Worm (Caenorhabditis elegans) whole organism, late embryonic: ENCODE data around the gene spe-41.

Experiments used
- C08G9.2 ChIP-seq: sonication (generic microtip); optimal IDR thresholded peaks from 2 replicates; lab custom pipeline; 2016; ENCODE audit warnings: mild to moderate bottlenecking, missing genetic modification characterization, moderate library complexity, missing compliant biosample characterization
- K09A11.1 ChIP-seq: sonication (generic microtip); optimal IDR thresholded peaks from 2 replicates; lab custom pipeline; 2017; ENCODE audit warnings: antibody characterized with exemption, mild to moderate bottlenecking, missing genetic modification characterization, missing compliant biosample characterization; ENCODE audit not compliant: insufficient read depth
- ama-1 ChIP-seq: fragments of 150-350 bp; optimal IDR thresholded peaks from 2 replicates; lab custom pipeline; 2014
- ceh-14 ChIP-seq: sonication (generic microtip); optimal IDR thresholded peaks from 2 replicates; lab custom pipeline; 2016; ENCODE audit warnings: missing genotype, missing genetic modification characterization, missing compliant biosample characterization
- ceh-2 ChIP-seq: sonication (generic microtip); optimal IDR thresholded peaks from 2 replicates; lab custom pipeline; 2016; ENCODE audit warnings: missing genotype, missing genetic modification characterization, missing compliant biosample characterization
- ceh-45 ChIP-seq: fragments of 200-800 bp; sonication (Bioruptor generic); IDR thresholded peaks from 2 replicates; pipeline ENCODE4 v1.3.6; 2022; ENCODE audit warnings: missing genetic modification reagents, missing genetic modification characterization, missing compliant biosample characterization
- ceh-9 ChIP-seq: sonication (generic microtip); optimal IDR thresholded peaks from 2 replicates; lab custom pipeline; 2016; ENCODE audit warnings: mild to moderate bottlenecking, missing genetic modification characterization, inconsistent platforms, missing compliant biosample characterization
- dmd-4 ChIP-seq: sonication (generic microtip); optimal IDR thresholded peaks from 2 replicates; lab custom pipeline; 2016; ENCODE audit warnings: borderline replicate concordance, missing genetic modification characterization, missing compliant biosample characterization
- ets-4 ChIP-seq: sonication (generic microtip); optimal IDR thresholded peaks from 2 replicates; lab custom pipeline; 2016; ENCODE audit warnings: missing genetic modification characterization, missing compliant biosample characterization
- hlh-30 ChIP-seq: sonication (generic microtip); optimal IDR thresholded peaks from 2 replicates; lab custom pipeline; 2017; ENCODE audit warnings: antibody characterized with exemption, missing genetic modification characterization, missing compliant biosample characterization; ENCODE audit not compliant: insufficient read depth
- nhr-232 ChIP-seq: sonication (generic microtip); optimal IDR thresholded peaks from 2 replicates; lab custom pipeline; 2016; ENCODE audit warnings: missing genetic modification characterization, missing compliant biosample characterization
- pha-2 ChIP-seq: sonication (generic microtip); optimal IDR thresholded peaks from 2 replicates; lab custom pipeline; 2017; ENCODE audit warnings: mild to moderate bottlenecking, missing genetic modification characterization, missing compliant biosample characterization
- pha-4 ChIP-seq: fragments of 150-350 bp; optimal IDR thresholded peaks from 2 replicates; lab custom pipeline; 2018; ENCODE audit warnings: missing biosample characterization, missing genetic modification reagents, missing genetic modification characterization
- ttx-3 ChIP-seq: sonication (generic microtip); optimal IDR thresholded peaks from 2 replicates; lab custom pipeline; 2016; ENCODE audit warnings: missing genetic modification reagents, missing genetic modification characterization, missing compliant biosample characterization

DNA sequence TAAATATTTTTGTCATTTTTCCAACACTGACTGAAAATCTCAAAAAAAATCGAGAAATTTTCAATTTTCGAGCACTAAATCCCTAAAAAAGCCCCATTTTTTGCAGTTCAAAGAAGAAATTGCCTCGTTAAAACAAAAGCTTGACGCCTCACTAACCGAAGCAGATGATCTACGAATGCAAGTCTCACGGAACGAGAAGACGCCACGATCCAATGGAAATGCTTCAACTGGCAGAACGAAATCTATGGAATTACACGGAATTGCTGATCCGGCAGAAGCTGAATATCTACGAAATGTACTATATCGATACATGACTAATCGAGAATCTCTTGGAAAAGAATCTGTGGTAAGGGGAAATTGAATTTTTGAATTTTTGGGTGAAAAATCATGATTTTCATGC lies 20.1 kb downstream of the spe-41 start:
- peak; percentile 48 for TF ChIP-seq ceh-2 (tag; lab: Kevin White, UChicago)
- TF ChIP-seq ama-1 (lab: Kevin White, UChicago), result no peak
- no peak for TF ChIP-seq ceh-45
- no peak for TF ChIP-seq pha-4 (tag; lab: Kevin White, UChicago)
- TF ChIP-seq hlh-30 (tag; lab: Kevin White, UChicago), result no peak
- TF ChIP-seq ceh-9 (tag; lab: Kevin White, UChicago), result no peak
- peak; percentile 7 for TF ChIP-seq ceh-14 (tag; lab: Kevin White, UChicago)
- TF ChIP-seq ets-4 (tag; lab: Kevin White, UChicago), result no peak
- TF ChIP-seq K09A11.1, result no peak
- no peak for TF ChIP-seq ttx-3 (tag; lab: Kevin White, UChicago)
- no peak for TF ChIP-seq dmd-4 (tag; lab: Kevin White, UChicago)
- peak; percentile 54 for TF ChIP-seq C08G9.2 (tag; lab: Kevin White, UChicago)
- no peak for TF ChIP-seq nhr-232 (tag; lab: Kevin White, UChicago)
- no peak for TF ChIP-seq pha-2 (tag; lab: Kevin White, UChicago)
